Fruit fly (Drosophila melanogaster) Kc167 (cell line): Measurements from ENCODE around the gene CG42263.

ENCODE experiments used
- Myc ChIP-seq: fragments of >200 bp; optimal IDR thresholded peaks from 2 replicates; lab custom pipeline; 2017; ENCODE audit warnings: missing external identifiers
- Sin3A ChIP-seq: fragments of >200 bp; optimal IDR thresholded peaks from 2 replicates; lab custom pipeline; 2018; ENCODE audit warnings: missing external identifiers
- h ChIP-seq: fragments of >200 bp; optimal IDR thresholded peaks from 3 replicates; lab custom pipeline; 2018; ENCODE audit warnings: missing external identifiers
- psq ChIP-seq: fragments of >200 bp; optimal IDR thresholded peaks from 2 replicates; lab custom pipeline; 2017; ENCODE audit warnings: missing external identifiers
- ttk ChIP-seq: sonication (Bioruptor generic); optimal IDR thresholded peaks from 2 replicates; lab custom pipeline; 2017; ENCODE audit warnings: missing external identifiers

- no peak for TF ChIP-seq ttk
- TF ChIP-seq h (lab: Kevin White, UChicago) = no peak
- no peak for TF ChIP-seq psq (lab: Kevin White, UChicago)
- TF ChIP-seq Myc (lab: Kevin White, UChicago) = no peak
- no peak for TF ChIP-seq Sin3A
These were observed 40.8 kb downstream of the CG42263 start, which contains the start of gene Rpn1 for dm6 chr3L:19914833-19915232.
